Fruit fly (Drosophila melanogaster) whole organism, embryonic: Measurements from ENCODE around the gene Pgant35A.

Source experiments
- Asciz ChIP-seq: fragments of 200-800 bp; sonication (Bioruptor generic); optimal IDR thresholded peaks from 2 replicates; lab custom pipeline; 2017; ENCODE audit warnings: missing biosample characterization, mild to moderate bottlenecking, missing genetic modification characterization, missing genetic modification reagents
- CG10147 ChIP-seq: fragments of 200-800 bp; sonication (Bioruptor generic); optimal IDR thresholded peaks from 2 replicates; lab custom pipeline; 2019; ENCODE audit warnings: missing biosample characterization, mild to moderate bottlenecking, missing genetic modification characterization, moderate library complexity
- CG11093 ChIP-seq: fragments of 200-800 bp; sonication (Bioruptor generic); IDR thresholded peaks from 3 replicates; pipeline ENCODE4 v1.3.6; 2022; ENCODE audit warnings: missing biosample characterization, missing genetic modification characterization
- CG14710 ChIP-seq: fragments of 200-800 bp; sonication (Bioruptor generic); optimal IDR thresholded peaks from 3 replicates; lab custom pipeline; 2019; ENCODE audit warnings: missing biosample characterization, mild to moderate bottlenecking, missing genetic modification characterization, moderate library complexity
- CG15269 ChIP-seq: fragments of 200-800 bp; sonication (Bioruptor generic); optimal IDR thresholded peaks from 2 replicates; lab custom pipeline; 2018; ENCODE audit warnings: missing biosample characterization, mild to moderate bottlenecking, missing genetic modification characterization, moderate library complexity
- CG17328 ChIP-seq: fragments of 200-800 bp; sonication (Bioruptor generic); IDR thresholded peaks from 2 replicates; pipeline ENCODE4 v1.3.6; 2022; ENCODE audit warnings: missing biosample characterization, missing genetic modification characterization
- CG17568 ChIP-seq: fragments of 200-800 bp; sonication (Bioruptor generic); optimal IDR thresholded peaks from 2 replicates; lab custom pipeline; 2018; ENCODE audit warnings: missing biosample characterization, mild to moderate bottlenecking, missing genetic modification characterization, moderate library complexity
- CG17829 ChIP-seq: fragments of 200-800 bp; optimal IDR thresholded peaks from 2 replicates; lab custom pipeline; 2019; ENCODE audit warnings: missing biosample characterization, mild to moderate bottlenecking, missing genetic modification characterization, moderate library complexity
- CG18599 ChIP-seq: fragments of 200-800 bp; sonication (Bioruptor generic); optimal IDR thresholded peaks from 3 replicates; lab custom pipeline; 2017; ENCODE audit warnings: missing biosample characterization, missing genetic modification characterization, mild to moderate bottlenecking, moderate library complexity, missing genetic modification reagents
- CG30403 ChIP-seq: fragments of 200-800 bp; sonication (Bioruptor generic); optimal IDR thresholded peaks from 3 replicates; lab custom pipeline; 2016; ENCODE audit warnings: missing biosample characterization, missing genetic modification characterization
- CG31441 ChIP-seq: fragments of 200-800 bp; sonication (Bioruptor generic); IDR thresholded peaks from 2 replicates; pipeline ENCODE4 v1.3.6; 2022; ENCODE audit warnings: missing biosample characterization, missing genetic modification characterization
- CG3163 ChIP-seq: fragments of 200-800 bp; sonication (Bioruptor generic); optimal IDR thresholded peaks from 3 replicates; lab custom pipeline; 2016; ENCODE audit warnings: missing biosample characterization, missing genetic modification characterization
- CG3281 ChIP-seq: fragments of 200-800 bp; sonication (Bioruptor generic); optimal IDR thresholded peaks from 3 replicates; lab custom pipeline; 2017; ENCODE audit warnings: missing biosample characterization, mild to moderate bottlenecking, missing genetic modification characterization
- CG42726 ChIP-seq: fragments of 200-800 bp; sonication (Bioruptor generic); IDR thresholded peaks from 2 replicates; pipeline ENCODE4 v1.3.6; 2022; ENCODE audit warnings: missing biosample characterization, missing genetic modification characterization; ENCODE audit not compliant: partially characterized antibody
- CG4424 ChIP-seq: fragments of 200-800 bp; sonication (Bioruptor generic); optimal IDR thresholded peaks from 3 replicates; lab custom pipeline; 2016; ENCODE audit warnings: missing biosample characterization, missing genetic modification characterization
- CG4617 ChIP-seq: fragments of 200-800 bp; sonication (Bioruptor generic); optimal IDR thresholded peaks from 3 replicates; lab custom pipeline; 2016; ENCODE audit warnings: missing biosample characterization, missing genetic modification characterization, borderline replicate concordance
- CG6254 ChIP-seq: fragments of 200-800 bp; sonication (Bioruptor generic); optimal IDR thresholded peaks from 3 replicates; lab custom pipeline; 2017; ENCODE audit warnings: mild to moderate bottlenecking, missing biosample characterization, missing genetic modification reagents, missing genetic modification characterization
- CG8359 ChIP-seq: fragments of 200-800 bp; sonication (Bioruptor generic); optimal IDR thresholded peaks from 2 replicates; lab custom pipeline; 2017; ENCODE audit warnings: missing biosample characterization, mild to moderate bottlenecking, missing genetic modification characterization, borderline replicate concordance
- CG9727 ChIP-seq: fragments of 200-800 bp; sonication (Bioruptor generic); optimal IDR thresholded peaks from 3 replicates; lab custom pipeline; 2017; ENCODE audit warnings: missing biosample characterization, mild to moderate bottlenecking, missing genetic modification characterization
- CG9876 ChIP-seq: fragments of 200-800 bp; sonication (Bioruptor generic); optimal IDR thresholded peaks from 2 replicates; lab custom pipeline; 2016; ENCODE audit warnings: missing biosample characterization, missing genetic modification characterization
- D19A ChIP-seq: fragments of 200-800 bp; optimal IDR thresholded peaks from 3 replicates; lab custom pipeline; 2019; ENCODE audit warnings: missing biosample characterization, mild to moderate bottlenecking, missing genetic modification characterization, moderate library complexity
- E2f2 ChIP-seq: fragments of 200-800 bp; sonication (Bioruptor generic); IDR thresholded peaks from 2 replicates; pipeline ENCODE4 v1.3.6; 2022; ENCODE audit warnings: missing biosample characterization, missing genetic modification characterization
- HmgD ChIP-seq: fragments of 200-800 bp; sonication (Bioruptor generic); optimal IDR thresholded peaks from 3 replicates; lab custom pipeline; 2016; ENCODE audit warnings: missing biosample characterization, missing genetic modification characterization
- Med ChIP-seq: fragments of 200-800 bp; sonication (Bioruptor generic); peaks from one replicate; lab custom pipeline; 2016; ENCODE audit warnings: missing biosample characterization, missing genetic modification characterization, mild to moderate bottlenecking, inconsistent platforms, moderate library complexity
- NFAT ChIP-seq: fragments of 200-800 bp; sonication (Bioruptor generic); IDR thresholded peaks from 2 replicates; pipeline ENCODE4 v1.3.6; 2022; ENCODE audit warnings: missing biosample characterization, missing genetic modification characterization
- Nf-YC ChIP-seq: fragments of 200-800 bp; optimal IDR thresholded peaks from 3 replicates; lab custom pipeline; 2019; ENCODE audit warnings: missing biosample characterization, mild to moderate bottlenecking, missing genetic modification characterization, moderate library complexity
- Sox100B ChIP-seq: fragments of 200-800 bp; sonication (Bioruptor generic); optimal IDR thresholded peaks from 3 replicates; lab custom pipeline; 2018; ENCODE audit warnings: missing biosample characterization, mild to moderate bottlenecking, missing genetic modification characterization
- Ssrp ChIP-seq: fragments of 200-800 bp; sonication (Bioruptor generic); optimal IDR thresholded peaks from 2 replicates; lab custom pipeline; 2018; ENCODE audit warnings: missing biosample characterization, mild to moderate bottlenecking, missing genetic modification characterization, moderate library complexity
- Trl ChIP-seq, 3 experiments: fragments of >200 bp in 2 of 3; fragments of 200-800 bp in 1 of 3; sonication (Bioruptor generic) in 1 of 3; optimal IDR thresholded peaks; 2 replicates in 1 of 3; 3 replicates in 2 of 3; lab custom pipeline; 2016 to 2017; ENCODE audit warnings: missing biosample characterization in 1 of 3, missing genetic modification characterization in 1 of 3
- Xrp1 ChIP-seq: fragments of 200-800 bp; sonication (Bioruptor generic); IDR thresholded peaks from 2 replicates; pipeline ENCODE4 v1.3.6; 2022; ENCODE audit warnings: missing biosample characterization, missing genetic modification characterization
- ab ChIP-seq: fragments of 200-800 bp; sonication (Bioruptor generic); optimal IDR thresholded peaks from 2 replicates; lab custom pipeline; 2016; ENCODE audit warnings: missing biosample characterization, missing genetic modification characterization
- ara ChIP-seq: fragments of 200-800 bp; sonication (Bioruptor generic); IDR thresholded peaks from 2 replicates; pipeline ENCODE4 v1.3.6; 2022; ENCODE audit warnings: missing biosample characterization, missing genetic modification characterization
- bbx ChIP-seq: fragments of 200-800 bp; sonication (Bioruptor generic); IDR thresholded peaks from 2 replicates; pipeline ENCODE4 v1.3.6; 2022; ENCODE audit warnings: missing biosample characterization, missing genetic modification characterization; ENCODE audit not compliant: partially characterized antibody
- cwo ChIP-seq: fragments of 200-800 bp; sonication (Bioruptor generic); optimal IDR thresholded peaks from 3 replicates; lab custom pipeline; 2017; ENCODE audit warnings: missing biosample characterization, missing genetic modification characterization, mild to moderate bottlenecking, moderate library complexity, missing genetic modification reagents
- dmrt99B ChIP-seq: fragments of 200-800 bp; sonication (Bioruptor generic); optimal IDR thresholded peaks from 2 replicates; lab custom pipeline; 2018; ENCODE audit warnings: missing biosample characterization, mild to moderate bottlenecking, missing genetic modification characterization, moderate library complexity
- ewg ChIP-seq: fragments of 200-800 bp; sonication (Bioruptor generic); optimal IDR thresholded peaks from 3 replicates; lab custom pipeline; 2017; ENCODE audit warnings: mild to moderate bottlenecking, missing biosample characterization, missing genetic modification reagents, missing genetic modification characterization
- jigr1 ChIP-seq: fragments of 200-800 bp; sonication (Bioruptor generic); IDR thresholded peaks from 3 replicates; pipeline ENCODE4 v1.3.6; 2022; ENCODE audit warnings: missing biosample characterization, missing genetic modification characterization
- kni ChIP-seq: fragments of 200-800 bp; sonication (Bioruptor generic); optimal IDR thresholded peaks from 3 replicates; lab custom pipeline; 2017; ENCODE audit warnings: mild to moderate bottlenecking, missing biosample characterization, missing genetic modification reagents, missing genetic modification characterization
- lab ChIP-seq: fragments of 200-800 bp; sonication (Bioruptor generic); optimal IDR thresholded peaks from 3 replicates; lab custom pipeline; 2017; ENCODE audit warnings: missing biosample characterization, missing genetic modification characterization, mild to moderate bottlenecking, moderate library complexity, missing genetic modification reagents
- onecut ChIP-seq: fragments of 200-800 bp; sonication (Bioruptor generic); IDR thresholded peaks from 2 replicates; pipeline ENCODE4 v1.3.6; 2022; ENCODE audit warnings: missing biosample characterization, missing genetic modification characterization
- pan ChIP-seq, 4 experiments: fragments of >200 bp in 3 of 4; fragments of 200-800 bp in 1 of 4; sonication (Bioruptor generic) in 1 of 4; optimal IDR thresholded peaks in 3 of 4; IDR thresholded peaks in 1 of 4; 2 replicates each; pipeline versions ENCODE4 v1.3.6 to Lab custom; 2017 to 2022; ENCODE audit warnings: missing biosample characterization in 2 of 4, missing genetic modification characterization in 2 of 4, mixed read lengths in 1 of 4
- row ChIP-seq: fragments of 200-800 bp; sonication (Bioruptor generic); IDR thresholded peaks from 3 replicates; pipeline ENCODE4 v1.3.6; 2022; ENCODE audit warnings: missing biosample characterization, missing genetic modification characterization
- scrt ChIP-seq: fragments of 200-800 bp; sonication (Bioruptor generic); optimal IDR thresholded peaks from 2 replicates; lab custom pipeline; 2018; ENCODE audit warnings: missing biosample characterization, mild to moderate bottlenecking, missing genetic modification characterization, moderate library complexity
- sisA ChIP-seq: fragments of 200-800 bp; sonication (Bioruptor generic); IDR thresholded peaks from 2 replicates; pipeline ENCODE4 v1.3.6; 2022; ENCODE audit warnings: missing biosample characterization, missing genetic modification characterization
- tap ChIP-seq: fragments of 200-800 bp; optimal IDR thresholded peaks from 3 replicates; lab custom pipeline; 2019; ENCODE audit warnings: missing biosample characterization, mild to moderate bottlenecking, missing genetic modification characterization, moderate library complexity
- tgo ChIP-seq: fragments of 200-800 bp; sonication (Bioruptor generic); IDR thresholded peaks from 3 replicates; pipeline ENCODE4 v1.3.6; 2022; ENCODE audit warnings: missing biosample characterization, missing genetic modification characterization
- tin ChIP-seq: fragments of 200-800 bp; sonication (Bioruptor generic); optimal IDR thresholded peaks from 3 replicates; lab custom pipeline; 2016; ENCODE audit warnings: missing biosample characterization, missing genetic modification characterization
- z ChIP-seq: fragments of 200-800 bp; sonication (Bioruptor generic); IDR thresholded peaks from 3 replicates; pipeline ENCODE4 v1.3.6; 2022; ENCODE audit warnings: missing biosample characterization, missing genetic modification characterization

Gene Pgant35A

dm6 chr2L:14367274-14367669 lies 8.2 kb downstream of the Pgant35A start (continued):
- peak; percentile 2 for TF ChIP-seq CG8359 (GFP tag; lab: Kevin White, UChicago)
- TF ChIP-seq tap (tag; lab: Kevin White, UChicago), result peak; percentile 33
- peak; percentile 10; the same call in 1 of the 2 replicates for TF ChIP-seq CG17328 (GFP tag; lab: Robert Waterston, UW)
- TF ChIP-seq CG4617 (GFP tag; lab: Kevin White, UChicago), result no peak
- 0 out of 2 replicates have a peak, but pooled peaks have one; percentile 19 for TF ChIP-seq sisA (GFP tag; lab: Robert Waterston, UW)
- peak; percentile 29 for TF ChIP-seq Ssrp
- no peak for TF ChIP-seq NFAT
- TF ChIP-seq z, result no peak
- TF ChIP-seq CG4424, result peak; percentile 44
- 0 out of 2 replicates have a peak, but pooled peaks have one; percentile 19 for TF ChIP-seq onecut
- TF ChIP-seq CG17568 (GFP tag; lab: Kevin White, UChicago), result no peak
- TF ChIP-seq CG10147 (GFP tag; lab: Kevin White, UChicago), result peak; percentile 24
- TF ChIP-seq CG6254, result peak; percentile 55
- TF ChIP-seq CG3281 (GFP tag; lab: Kevin White, UChicago), result peak; percentile 47
- peak; percentile 10 for TF ChIP-seq Med (GFP tag; lab: Kevin White, UChicago)
- no peak for TF ChIP-seq CG9876 (GFP tag; lab: Kevin White, UChicago)
- peak; percentile 22 for TF ChIP-seq D19A (tag; lab: Kevin White, UChicago)
- no peak for TF ChIP-seq CG42726 (GFP tag; lab: Robert Waterston, UW)
- peak; percentile 86 for TF ChIP-seq dmrt99B (tag; lab: Kevin White, UChicago)
- TF ChIP-seq HmgD (GFP tag; lab: Kevin White, UChicago), result no peak
- peak; percentile 51 for TF ChIP-seq CG18599
- peak; percentile 42 for TF ChIP-seq Nf-YC (tag; lab: Kevin White, UChicago)
- TF ChIP-seq CG11093 (GFP tag; lab: Robert Waterston, UW), result 0 out of 3 replicates have a peak, but pooled peaks have one; percentile 30
- TF ChIP-seq jigr1 (GFP tag; lab: Robert Waterston, UW), result 0 out of 3 replicates have a peak, but pooled peaks have one; percentile 29
- TF ChIP-seq CG30403, result peak; percentile 35
- TF ChIP-seq scrt (GFP tag; lab: Kevin White, UChicago), result peak; percentile 23
- TF ChIP-seq Trl (optimal IDR thresholded peaks at IDR 0.05; lab: Kevin White, UChicago), result no peak
- no peak for TF ChIP-seq Trl (GFP tag; optimal IDR thresholded peaks at IDR 0.05; lab: Kevin White, UChicago)
- no peak for TF ChIP-seq ara (GFP tag; lab: Robert Waterston, UW)
- peak; percentile 48 for TF ChIP-seq cwo
- peak; percentile 20 for TF ChIP-seq ewg (GFP tag; lab: Kevin White, UChicago)
- TF ChIP-seq tin (GFP tag; lab: Kevin White, UChicago), result peak; percentile 15
- no peak for TF ChIP-seq pan (optimal IDR thresholded peaks at IDR 0.05; lab: Kevin White, UChicago)
- TF ChIP-seq pan (GFP tag; optimal IDR thresholded peaks at IDR 0.05 in 1 of 2, IDR thresholded peaks at IDR 0.05 in 1 of 2), result peak in 1 of 2 experiments; percentile 32
- TF ChIP-seq CG9727, result peak; percentile 80
- TF ChIP-seq CG17829 (tag; lab: Kevin White, UChicago), result peak; percentile 65
- TF ChIP-seq Asciz (GFP tag; lab: Kevin White, UChicago), result peak; percentile 74
- TF ChIP-seq bbx (GFP tag; lab: Robert Waterston, UW), result no peak
- TF ChIP-seq lab, result peak; percentile 33
- TF ChIP-seq CG31441 (GFP tag; lab: Robert Waterston, UW), result peak; percentile 81
- 0 out of 3 replicates have a peak, but pooled peaks have one; percentile 23 for TF ChIP-seq tgo
- peak; percentile 38 for TF ChIP-seq row (GFP tag; lab: Robert Waterston, UW)
- peak; percentile 47; the same call in 1 of the 2 replicates for TF ChIP-seq Xrp1 (GFP tag; lab: Robert Waterston, UW)
- TF ChIP-seq CG15269 (tag; lab: Kevin White, UChicago), result peak; percentile 43
- peak; percentile 70 for TF ChIP-seq CG14710
- TF ChIP-seq CG3163 (GFP tag; lab: Kevin White, UChicago), result no peak
- TF ChIP-seq kni (GFP tag; lab: Kevin White, UChicago), result no peak
- peak; percentile 82 for TF ChIP-seq Sox100B (GFP tag; lab: Kevin White, UChicago)
- peak; percentile 21; the same call in 1 of the 2 replicates for TF ChIP-seq E2f2 (GFP tag; lab: Robert Waterston, UW)
- TF ChIP-seq ab (GFP tag; lab: Kevin White, UChicago), result no peak
